Worm (Caenorhabditis elegans): Measurements from ENCODE around the gene F18C5.5.

DNA sequence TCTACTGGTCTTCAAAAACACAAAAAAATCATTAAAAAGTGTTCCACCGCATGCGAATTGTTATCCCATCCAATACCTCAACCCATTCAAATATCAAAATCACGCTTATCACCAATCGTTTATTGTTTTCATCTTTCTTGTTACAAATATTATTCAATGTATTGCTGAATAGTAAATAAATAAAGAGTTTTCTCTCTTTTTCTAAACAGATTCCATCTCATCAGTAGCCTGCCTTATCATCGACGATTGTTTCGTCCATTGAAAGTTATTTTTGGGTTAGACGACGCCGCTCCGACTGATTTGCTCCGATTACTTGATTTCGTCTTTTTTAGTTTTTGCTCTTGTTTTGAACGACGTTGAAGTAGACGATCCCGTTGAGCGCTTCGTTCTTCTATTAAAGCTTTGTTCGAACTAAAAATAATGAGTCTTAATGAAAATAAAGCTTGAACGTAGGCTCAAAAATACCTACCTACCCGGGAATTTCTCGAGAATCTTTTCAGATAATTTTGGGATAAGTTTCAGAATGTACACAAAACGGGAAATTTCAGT is 40.3 kb downstream of the F18C5.5 start:
- TF ChIP-seq him-1 (tag; optimal IDR thresholded peaks at IDR 0.05) = no peak
- no peak for TF ChIP-seq ztf-6 (GFP tag; IDR thresholded peaks at IDR 0.05)
- no peak for TF ChIP-seq ceh-58 (GFP tag; IDR thresholded peaks at IDR 0.05)
- no peak for TF ChIP-seq akir-1 (GFP tag; optimal IDR thresholded peaks at IDR 0.05)
- TF ChIP-seq F49E8.2 (tag; optimal IDR thresholded peaks at IDR 0.05; ENCODE audit: insufficient read depth) = no peak
- no peak for TF ChIP-seq sea-2 (GFP tag; IDR thresholded peaks at IDR 0.05)
